Fruit fly (Drosophila melanogaster) whole organism, embryonic: ENCODE data around the gene zetaCOP.

Experiments used
- Adf1 ChIP-seq: fragments of 200-800 bp; sonication (Bioruptor generic); IDR thresholded peaks from 2 replicates; pipeline ENCODE4 v1.3.6; 2022; ENCODE audit warnings: missing biosample characterization, missing genetic modification characterization
- Awh ChIP-seq: fragments of 200-800 bp; sonication (Bioruptor generic); IDR thresholded peaks from 2 replicates; pipeline ENCODE4, ENCODE4 v1.3.6; 2022; ENCODE audit warnings: missing biosample characterization, missing genetic modification characterization
- B-H2 ChIP-seq: fragments of 200-800 bp; sonication (Bioruptor generic); optimal IDR thresholded peaks from 2 replicates; lab custom pipeline; 2018; ENCODE audit warnings: missing biosample characterization, mild to moderate bottlenecking, missing genetic modification characterization
- Bteb2 ChIP-seq: fragments of 200-800 bp; sonication (Bioruptor generic); optimal IDR thresholded peaks from 2 replicates; lab custom pipeline; 2016; ENCODE audit warnings: missing biosample characterization, missing genetic modification characterization
- CG12942 ChIP-seq: fragments of 200-800 bp; sonication (Bioruptor generic); optimal IDR thresholded peaks from 3 replicates; lab custom pipeline; 2016; ENCODE audit warnings: missing biosample characterization, missing genetic modification characterization
- CG14441 ChIP-seq: fragments of 200-800 bp; sonication (Bioruptor generic); IDR thresholded peaks from 2 replicates; pipeline ENCODE4 v1.3.6; 2022; ENCODE audit warnings: missing biosample characterization, missing genetic modification characterization
- CG1529 ChIP-seq: fragments of 200-800 bp; sonication (Bioruptor generic); optimal IDR thresholded peaks from 3 replicates; lab custom pipeline; 2018; ENCODE audit warnings: missing biosample characterization, missing genetic modification characterization
- CG1602 ChIP-seq: fragments of 200-800 bp; sonication (Bioruptor generic); optimal IDR thresholded peaks from 3 replicates; lab custom pipeline; 2016; ENCODE audit warnings: missing biosample characterization, missing genetic modification characterization
- CG16779 ChIP-seq: fragments of 200-800 bp; sonication (Bioruptor generic); IDR thresholded peaks from 2 replicates; pipeline ENCODE4 v1.3.6; 2022; ENCODE audit warnings: missing biosample characterization, missing genetic modification characterization
- CG17186 ChIP-seq: fragments of 200-800 bp; sonication (Bioruptor generic); optimal IDR thresholded peaks from 3 replicates; lab custom pipeline; 2017; ENCODE audit warnings: missing biosample characterization, missing genetic modification reagents, missing genetic modification characterization
- CG18011 ChIP-seq: fragments of 200-800 bp; sonication (Bioruptor generic); optimal IDR thresholded peaks from 2 replicates; lab custom pipeline; 2017; ENCODE audit warnings: missing biosample characterization, missing genetic modification characterization, mild to moderate bottlenecking, moderate library complexity, missing genotype
- CG2875 ChIP-seq: fragments of 200-800 bp; sonication (Bioruptor generic); optimal IDR thresholded peaks from 2 replicates; lab custom pipeline; 2017; ENCODE audit warnings: missing biosample characterization, mild to moderate bottlenecking, missing genetic modification characterization, missing genetic modification reagents
- CG33557 ChIP-seq: fragments of 200-800 bp; sonication (Bioruptor generic); optimal IDR thresholded peaks from 2 replicates; lab custom pipeline; 2019; ENCODE audit warnings: missing biosample characterization, mild to moderate bottlenecking, missing genetic modification characterization, moderate library complexity
- CG3407 ChIP-seq: fragments of 200-800 bp; sonication (Bioruptor generic); optimal IDR thresholded peaks from 2 replicates; lab custom pipeline; 2018; ENCODE audit warnings: missing biosample characterization, mild to moderate bottlenecking, missing genetic modification characterization
- CG3726 ChIP-seq: fragments of 200-800 bp; sonication (Bioruptor generic); IDR thresholded peaks from 3 replicates; pipeline ENCODE4, ENCODE4 v1.3.6; 2022; ENCODE audit warnings: missing biosample characterization, missing genetic modification characterization
- CG4328 ChIP-seq: fragments of 200-800 bp; sonication (Bioruptor generic); optimal IDR thresholded peaks from 3 replicates; lab custom pipeline; 2017; ENCODE audit warnings: missing biosample characterization, missing genetic modification reagents, missing genetic modification characterization
- CG4707 ChIP-seq: fragments of 200-800 bp; sonication (Bioruptor generic); optimal IDR thresholded peaks from 2 replicates; lab custom pipeline; 2018; ENCODE audit warnings: missing biosample characterization, mild to moderate bottlenecking, missing genetic modification characterization, moderate library complexity
- CG4730 ChIP-seq: fragments of 200-800 bp; sonication (Bioruptor generic); IDR thresholded peaks from 2 replicates; pipeline ENCODE4 v1.3.6; 2022; ENCODE audit warnings: missing biosample characterization, missing genetic modification characterization
- CG7357 ChIP-seq: fragments of 200-800 bp; sonication (Bioruptor generic); IDR thresholded peaks from 3 replicates; pipeline ENCODE4 v1.3.6; 2022; ENCODE audit warnings: missing biosample characterization, missing genetic modification characterization
- CG7839 ChIP-seq: fragments of 200-800 bp; sonication (Bioruptor generic); optimal IDR thresholded peaks from 3 replicates; lab custom pipeline; 2018; ENCODE audit warnings: missing biosample characterization, mild to moderate bottlenecking, missing genetic modification characterization, moderate library complexity
- CG9609 ChIP-seq: fragments of 200-800 bp; sonication (Bioruptor generic); optimal IDR thresholded peaks from 3 replicates; lab custom pipeline; 2016; ENCODE audit warnings: missing biosample characterization, missing genetic modification characterization
- Chrac-16 ChIP-seq: fragments of 200-800 bp; sonication (Bioruptor generic); optimal IDR thresholded peaks from 3 replicates; lab custom pipeline; 2016; ENCODE audit warnings: missing biosample characterization, missing genetic modification characterization
- Dek ChIP-seq: fragments of 200-800 bp; sonication (Bioruptor generic); optimal IDR thresholded peaks from 3 replicates; lab custom pipeline; 2019; ENCODE audit warnings: missing biosample characterization, mild to moderate bottlenecking, missing genetic modification characterization, moderate library complexity
- Drgx ChIP-seq: fragments of 200-800 bp; sonication (Bioruptor generic); IDR thresholded peaks from 2 replicates; pipeline ENCODE4 v1.3.6; 2022; ENCODE audit warnings: missing biosample characterization, missing genetic modification characterization
- GATAe ChIP-seq: fragments of 200-800 bp; sonication (Bioruptor generic); conservative IDR thresholded peaks from 2 replicates; pipeline ENCODE4 v1.3.6; 2022; ENCODE audit warnings: missing biosample characterization, missing genetic modification characterization
- Gug ChIP-seq: fragments of 200-800 bp; sonication (Bioruptor generic); IDR thresholded peaks from 4 replicates; pipeline ENCODE4 v1.3.6; 2022; ENCODE audit warnings: missing biosample characterization, missing genetic modification characterization
- HLH4C ChIP-seq: fragments of 200-800 bp; sonication (Bioruptor generic); IDR thresholded peaks from 3 replicates; pipeline ENCODE4 v1.3.6; 2022; ENCODE audit warnings: missing biosample characterization, missing genetic modification characterization; ENCODE audit not compliant: partially characterized antibody
- HLH54F ChIP-seq: fragments of 200-800 bp; sonication (Bioruptor generic); optimal IDR thresholded peaks from 3 replicates; lab custom pipeline; 2016; ENCODE audit warnings: missing biosample characterization, missing genetic modification characterization
- Hr3 ChIP-seq: fragments of 200-800 bp; sonication (Bioruptor generic); optimal IDR thresholded peaks from 3 replicates; lab custom pipeline; 2016; ENCODE audit warnings: missing biosample characterization, missing genetic modification characterization
- Meics ChIP-seq: fragments of 200-800 bp; sonication (Bioruptor generic); optimal IDR thresholded peaks from 2 replicates; lab custom pipeline; 2017; ENCODE audit warnings: missing biosample characterization, mild to moderate bottlenecking, missing genetic modification characterization
- Mes4 ChIP-seq: fragments of 200-800 bp; sonication (Bioruptor generic); optimal IDR thresholded peaks from 2 replicates; lab custom pipeline; 2016; ENCODE audit warnings: missing biosample characterization, missing genetic modification characterization
- Scr ChIP-seq: fragments of 200-800 bp; sonication (Bioruptor generic); IDR thresholded peaks from 2 replicates; pipeline ENCODE4 v1.3.6; 2022; ENCODE audit warnings: missing biosample characterization, missing genetic modification characterization; ENCODE audit not compliant: partially characterized antibody
- abd-A ChIP-seq: fragments of 200-800 bp; sonication (Bioruptor generic); optimal IDR thresholded peaks from 3 replicates; lab custom pipeline; 2019; ENCODE audit warnings: missing biosample characterization, mild to moderate bottlenecking, missing genetic modification characterization, moderate library complexity
- ac ChIP-seq: fragments of 200-800 bp; sonication (Bioruptor generic); optimal IDR thresholded peaks from 3 replicates; lab custom pipeline; 2017; ENCODE audit warnings: missing biosample characterization, mild to moderate bottlenecking, missing genetic modification characterization
- caup ChIP-seq: fragments of 200-800 bp; sonication (Bioruptor generic); optimal IDR thresholded peaks from 3 replicates; lab custom pipeline; 2017; ENCODE audit warnings: missing biosample characterization, mild to moderate bottlenecking, missing genetic modification characterization, moderate library complexity; ENCODE audit not compliant: severe bottlenecking
- da ChIP-seq: fragments of 200-800 bp; sonication (Bioruptor generic); optimal IDR thresholded peaks from 2 replicates; lab custom pipeline; 2016; ENCODE audit warnings: missing biosample characterization, missing genetic modification characterization
- eve ChIP-seq, 2 experiments: fragments of >200 bp; optimal IDR thresholded peaks; 2 replicates each; lab custom pipeline; 2017; ENCODE audit warnings: missing biosample characterization in 2 of 2, missing genetic modification characterization in 2 of 2
- gsb ChIP-seq: fragments of 200-800 bp; sonication (Bioruptor generic); IDR thresholded peaks from 2 replicates; pipeline ENCODE4 v1.3.6; 2022; ENCODE audit warnings: missing biosample characterization, missing genetic modification characterization
- hb ChIP-seq: fragments of 200-800 bp; sonication (Bioruptor generic); IDR thresholded peaks from 3 replicates; pipeline ENCODE4 v1.3.6; 2022; ENCODE audit warnings: missing biosample characterization, missing genetic modification characterization; ENCODE audit not compliant: partially characterized antibody
- lov ChIP-seq, 2 experiments: fragments of 200-800 bp in 1 of 2; fragments of >200 bp in 1 of 2; sonication (Bioruptor generic) in 1 of 2; IDR thresholded peaks in 1 of 2; optimal IDR thresholded peaks in 1 of 2; 2 replicates in 1 of 2; 3 replicates in 1 of 2; pipeline versions ENCODE4 v1.3.6 to Lab custom; 2017 to 2022; ENCODE audit warnings: missing biosample characterization in 1 of 2, missing genetic modification characterization in 1 of 2
- oc ChIP-seq: fragments of 200-800 bp; sonication (Bioruptor generic); optimal IDR thresholded peaks from 2 replicates; lab custom pipeline; 2018; ENCODE audit warnings: missing biosample characterization, mild to moderate bottlenecking, missing genetic modification characterization, moderate library complexity
- pzg ChIP-seq: fragments of 200-800 bp; sonication (Bioruptor generic); optimal IDR thresholded peaks from 3 replicates; lab custom pipeline; 2018; ENCODE audit warnings: missing biosample characterization, mild to moderate bottlenecking, missing genetic modification characterization, moderate library complexity
- ro ChIP-seq: fragments of 200-800 bp; sonication (Bioruptor generic); IDR thresholded peaks from 2 replicates; pipeline ENCODE4 v1.3.6; 2022; ENCODE audit warnings: missing biosample characterization, missing genetic modification characterization
- salm ChIP-seq: fragments of 200-800 bp; sonication (Bioruptor generic); optimal IDR thresholded peaks from 2 replicates; lab custom pipeline; 2018; ENCODE audit warnings: missing biosample characterization, mild to moderate bottlenecking, missing genetic modification characterization
- slp2 ChIP-seq: fragments of 200-800 bp; sonication (Bioruptor generic); optimal IDR thresholded peaks from 2 replicates; lab custom pipeline; 2016; ENCODE audit warnings: missing biosample characterization, missing genetic modification characterization
- ssp ChIP-seq: fragments of 200-800 bp; sonication (Bioruptor generic); IDR thresholded peaks from 2 replicates; pipeline ENCODE4 v1.3.6; 2022; ENCODE audit warnings: missing biosample characterization, missing genetic modification characterization
- vfl ChIP-seq: fragments of 200-800 bp; sonication (Bioruptor generic); optimal IDR thresholded peaks from 2 replicates; lab custom pipeline; 2016; ENCODE audit warnings: missing biosample characterization, missing genetic modification characterization
- zen ChIP-seq: fragments of 200-800 bp; sonication (Bioruptor generic); optimal IDR thresholded peaks from 3 replicates; lab custom pipeline; 2018; ENCODE audit warnings: missing biosample characterization, mild to moderate bottlenecking, missing genetic modification characterization, moderate library complexity
- zen2 ChIP-seq: fragments of 200-800 bp; sonication (Bioruptor generic); IDR thresholded peaks from 3 replicates; pipeline ENCODE4 v1.3.6; 2022; ENCODE audit warnings: missing biosample characterization, missing genetic modification characterization; ENCODE audit not compliant: partially characterized antibody

Gene zetaCOP

dm6 chr3L:16710258-16711020, 37.1 kb upstream of the zetaCOP start (continued):
- TF ChIP-seq CG4730 (GFP tag; lab: Robert Waterston, UW) (no peak), CG1529 (GFP tag; lab: Kevin White, UChicago) (no peak), Awh (GFP tag; lab: Robert Waterston, UW) (0 out of 2 replicates have a peak, but pooled peaks have one; percentile 42), CG4328 (GFP tag; lab: Kevin White, UChicago) (peak; percentile 1), CG2875 (no peak), Adf1 (no peak), ac (no peak), Mes4 (no peak), CG18011 (GFP tag; lab: Kevin White, UChicago) (no peak), hb (no peak), pzg (GFP tag; lab: Kevin White, UChicago) (no peak), zen (peak; percentile 33), CG16779 (GFP tag; lab: Robert Waterston, UW) (no peak), CG12942 (GFP tag; lab: Kevin White, UChicago) (no peak), abd-A (tag; lab: Kevin White, UChicago) (no peak), vfl (no peak), CG17186 (GFP tag; lab: Kevin White, UChicago) (no peak), lov (optimal IDR thresholded peaks at IDR 0.05; lab: Kevin White, UChicago) (no peak), lov (GFP tag; IDR thresholded peaks at IDR 0.05; lab: Robert Waterston, UW) (no peak), slp2 (no peak), CG7839 (peak; percentile 66), CG9609 (GFP tag; lab: Kevin White, UChicago) (no peak), HLH54F (no peak), gsb (GFP tag; lab: Robert Waterston, UW) (0 out of 2 replicates have a peak, but pooled peaks have one; percentile 15), Drgx (GFP tag; lab: Robert Waterston, UW) (peak; percentile 77), Hr3 (GFP tag; lab: Kevin White, UChicago) (no peak), oc (no peak), CG3407 (peak; percentile 1), Scr (GFP tag; lab: Robert Waterston, UW) (no peak), CG14441 (GFP tag; lab: Robert Waterston, UW) (peak; percentile 63), caup (GFP tag; lab: Kevin White, UChicago) (peak; percentile 41), CG7357 (GFP tag; lab: Robert Waterston, UW) (peak; percentile 54; the same call in 2 of the 3 replicates), Gug (GFP tag; lab: Robert Waterston, UW) (peak; percentile 45; the same call in 1 of the 4 replicates), GATAe (GFP tag; lab: Robert Waterston, UW) (no peak), CG4707 (GFP tag; lab: Kevin White, UChicago) (no peak), da (GFP tag; lab: Kevin White, UChicago) (no peak), Chrac-16 (GFP tag; lab: Kevin White, UChicago) (no peak), CG3726 (GFP tag; lab: Robert Waterston, UW) (no peak), HLH4C (no peak), salm (peak; percentile 10), CG1602 (GFP tag; lab: Kevin White, UChicago) (no peak), ro (GFP tag; lab: Robert Waterston, UW) (no peak), Dek (tag; lab: Kevin White, UChicago) (peak; percentile 25), ssp (GFP tag; lab: Robert Waterston, UW) (no peak), B-H2 (GFP tag; lab: Kevin White, UChicago) (no peak), CG33557 (no peak), Bteb2 (GFP tag; lab: Kevin White, UChicago) (no peak), eve (GFP tag; optimal IDR thresholded peaks at IDR 0.05; lab: Kevin White, UChicago) (no peak), zen2 (GFP tag; lab: Robert Waterston, UW) (no peak), Meics (GFP tag; lab: Kevin White, UChicago) (peak; percentile 18)
